Worm (Caenorhabditis elegans): ENCODE data around the gene sss-1.
"Not testable (repeated sequence)": the region's sequence is repeated elsewhere in the genome, so short reads cannot be mapped to it uniquely, and the experiment has no call there.

sss-1 gene

ce11 chrIV:9893649-9894048, at the start of gene sss-1:
Gene sss-1, minus strand, starts transcription at chrIV:9893749.
- not testable (repeated sequence) for TF ChIP-seq lim-6 (tag; optimal IDR thresholded peaks at IDR 0.05); fkh-10 (GFP tag; optimal IDR thresholded peaks at IDR 0.05); pros-1 (tag; optimal IDR thresholded peaks at IDR 0.05)

ce11 chrIV:9943214-9943613, 49.7 kb upstream of the sss-1 start:
- no peak for TF ChIP-seq pqm-1 (tag; optimal IDR thresholded peaks at IDR 0.05)
- no peak for TF ChIP-seq unc-86 (tag; optimal IDR thresholded peaks at IDR 0.05)
- no peak for TF ChIP-seq rnt-1 (tag; optimal IDR thresholded peaks at IDR 0.05)
- no peak for TF ChIP-seq ceh-14 (tag; optimal IDR thresholded peaks at IDR 0.05)
- no peak for TF ChIP-seq eyg-1 (tag; optimal IDR thresholded peaks at IDR 0.05)
- TF ChIP-seq tbx-7 (tag; optimal IDR thresholded peaks at IDR 0.05), result no peak
- no peak for TF ChIP-seq ceh-45 (GFP tag; IDR thresholded peaks at IDR 0.05)
- no peak for TF ChIP-seq Y22D7AL.16 (tag; optimal IDR thresholded peaks at IDR 0.05)
- no peak for TF ChIP-seq elt-4 (tag; optimal IDR thresholded peaks at IDR 0.05)
- no peak for TF ChIP-seq dmd-4 (tag; optimal IDR thresholded peaks at IDR 0.05; ENCODE audit: borderline replicate concordance)
- TF ChIP-seq ceh-2 (tag; optimal IDR thresholded peaks at IDR 0.05), result no peak
- TF ChIP-seq ttx-3 (tag; optimal IDR thresholded peaks at IDR 0.05), result no peak
- no peak for TF ChIP-seq hlh-15 (tag; optimal IDR thresholded peaks at IDR 0.05)
- TF ChIP-seq ceh-30 (tag; optimal IDR thresholded peaks at IDR 0.05), result no peak
- no peak for TF ChIP-seq lin-11 (tag; optimal IDR thresholded peaks at IDR 0.05)
- no peak for TF ChIP-seq sdc-2 (tag; optimal IDR thresholded peaks at IDR 0.05)

DNA sequence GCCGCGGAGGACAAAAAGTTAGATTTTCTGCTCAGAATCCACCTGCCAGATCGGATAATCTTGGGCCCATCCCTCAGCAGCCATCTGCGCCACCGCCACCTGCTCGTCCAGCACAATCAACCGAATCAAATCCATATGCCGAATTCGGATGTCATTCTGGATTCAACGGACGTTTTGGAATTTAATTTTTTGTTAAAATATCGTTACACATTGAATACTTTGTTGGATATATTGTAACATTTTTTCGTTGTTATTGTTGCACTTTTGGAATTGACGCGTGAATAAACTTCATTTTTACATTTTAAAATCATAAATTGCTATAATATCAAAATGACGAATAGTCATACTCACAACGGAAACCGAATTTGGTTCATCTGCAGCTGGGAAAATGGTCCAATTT, 40.0 kb upstream of the sss-1 start, which contains the start of gene spe-29:
Gene spe-29 (plus strand): TSS at position 301 of the 400 bp plus-strand sequence.
- TF ChIP-seq K09A11.1 (tag; optimal IDR thresholded peaks at IDR 0.05; ENCODE audit: insufficient read depth) (no peak), mec-3 (tag; optimal IDR thresholded peaks at IDR 0.05; ENCODE audit: borderline replicate concordance) (no peak), hlh-15 (tag; optimal IDR thresholded peaks at IDR 0.05) (no peak), ceh-6 (GFP tag; optimal IDR thresholded peaks at IDR 0.05) (no peak), nhr-232 (tag; optimal IDR thresholded peaks at IDR 0.05) (no peak), dve-1 (tag; optimal IDR thresholded peaks at IDR 0.05) (no peak), C08G9.2 (tag; optimal IDR thresholded peaks at IDR 0.05) (no peak), fax-1 (tag; optimal IDR thresholded peaks at IDR 0.05) (no peak), unc-86 (tag; optimal IDR thresholded peaks at IDR 0.05) (no peak), eyg-1 (tag; optimal IDR thresholded peaks at IDR 0.05) (no peak), ceh-18 (tag; optimal IDR thresholded peaks at IDR 0.05) (no peak), nhr-11 (tag; optimal IDR thresholded peaks at IDR 0.05) (no peak), ahr-1 (tag; optimal IDR thresholded peaks at IDR 0.05) (no peak), unc-42 (tag; optimal IDR thresholded peaks at IDR 0.05) (no peak), odd-2 (tag; optimal IDR thresholded peaks at IDR 0.05) (no peak), unc-3 (GFP tag; conservative IDR thresholded peaks at IDR 0.05) (no peak), unc-3 (tag; optimal IDR thresholded peaks at IDR 0.05) (no peak)

ce11 chrIV:9932055-9932454, 38.5 kb upstream of the sss-1 start, which contains the start of the genes trmt-10A and F25H8.2:
Gene trmt-10A, minus strand, starts transcription at chrIV:9932213.
Gene F25H8.2, plus strand, starts transcription at chrIV:9932235.
- no peak for TF ChIP-seq ceh-24 (tag; optimal IDR thresholded peaks at IDR 0.05)
- peak; percentile 21 for TF ChIP-seq ceh-14 (tag; optimal IDR thresholded peaks at IDR 0.05)
- no peak for TF ChIP-seq pax-1 (tag; optimal IDR thresholded peaks at IDR 0.05)
- no peak for TF ChIP-seq madf-2 (tag; optimal IDR thresholded peaks at IDR 0.05)
- TF ChIP-seq C38D4.7 (GFP tag; optimal IDR thresholded peaks at IDR 0.05), result no peak
- TF ChIP-seq tbx-7 (tag; optimal IDR thresholded peaks at IDR 0.05), result no peak
- TF ChIP-seq dve-1 (tag; optimal IDR thresholded peaks at IDR 0.05), result no peak
- TF ChIP-seq hlh-15 (tag; optimal IDR thresholded peaks at IDR 0.05), result no peak
- no peak for TF ChIP-seq ztf-16 (tag; optimal IDR thresholded peaks at IDR 0.05)
- TF ChIP-seq ref-2 (tag; optimal IDR thresholded peaks at IDR 0.05), result no peak
- TF ChIP-seq pha-2 (tag; optimal IDR thresholded peaks at IDR 0.05), result no peak
- TF ChIP-seq ceh-9 (tag; optimal IDR thresholded peaks at IDR 0.05), result no peak
- TF ChIP-seq ets-4 (tag; optimal IDR thresholded peaks at IDR 0.05), result no peak
- no peak for TF ChIP-seq fax-1 (tag; optimal IDR thresholded peaks at IDR 0.05)
- TF ChIP-seq unc-42 (tag; optimal IDR thresholded peaks at IDR 0.05), result peak; percentile 74
